Worm (Caenorhabditis elegans): ENCODE measurements around the gene flcn-1.

- TF ChIP-seq aly-2 (tag; optimal IDR thresholded peaks at IDR 0.05) (no peak), ceh-82 (tag; optimal IDR thresholded peaks at IDR 0.05) (no peak), ceh-28 (tag; optimal IDR thresholded peaks at IDR 0.05) (no peak), egl-27 (tag; optimal IDR thresholded peaks at IDR 0.05) (no peak), unc-39 (tag; optimal IDR thresholded peaks at IDR 0.05) (no peak)
Measured at ce11 chrII:6918862-6919261, 9.7 kb upstream of the flcn-1 start, which contains the start of gene B0252.5.

Measured in whole organism, L3 larva.